Worm (Caenorhabditis elegans): ENCODE data around the gene clik-2.

The clik-2 gene

ce11 chrX:7661628-7662027 is 27.4 kb downstream of the clik-2 start:
- TF ChIP-seq dve-1 (tag; optimal IDR thresholded peaks at IDR 0.05) (no peak), hlh-6 (tag; optimal IDR thresholded peaks at IDR 0.05) (no peak), pha-2 (tag; optimal IDR thresholded peaks at IDR 0.05) (no peak), elt-4 (tag; optimal IDR thresholded peaks at IDR 0.05) (no peak), pat-9 (tag; optimal IDR thresholded peaks at IDR 0.05) (no peak), sdc-2 (tag; optimal IDR thresholded peaks at IDR 0.05) (no peak), ceh-18 (tag; optimal IDR thresholded peaks at IDR 0.05) (peak; percentile 41), lin-11 (tag; optimal IDR thresholded peaks at IDR 0.05) (no peak), ceh-19 (GFP tag; optimal IDR thresholded peaks at IDR 0.05) (no peak)

- no peak for TF ChIP-seq Y22D7AL.16 (tag; optimal IDR thresholded peaks at IDR 0.05)
- no peak for TF ChIP-seq fax-1 (tag; optimal IDR thresholded peaks at IDR 0.05)
- no peak for TF ChIP-seq ceh-6 (GFP tag; optimal IDR thresholded peaks at IDR 0.05)
- peak; percentile 30 for TF ChIP-seq ceh-18 (tag; optimal IDR thresholded peaks at IDR 0.05)
- TF ChIP-seq elt-2 (tag; optimal IDR thresholded peaks at IDR 0.05) = peak; percentile 18
- TF ChIP-seq sdc-2 (tag; optimal IDR thresholded peaks at IDR 0.05) = no peak
Measured at ce11 chrX:7660919-7661557, 28.0 kb downstream of the clik-2 start, which contains the start of gene pcca-1. pcca-1 (minus strand) TSS chrX:7660986.

- TF ChIP-seq dmd-4 (tag; optimal IDR thresholded peaks at IDR 0.05; ENCODE audit: borderline replicate concordance) (no peak), ceh-30 (tag; optimal IDR thresholded peaks at IDR 0.05) (no peak), ref-2 (tag; optimal IDR thresholded peaks at IDR 0.05) (no peak), sox-2 (GFP tag; IDR thresholded peaks at IDR 0.05) (no peak), pag-3 (tag; optimal IDR thresholded peaks at IDR 0.05; ENCODE audit: borderline replicate concordance) (no peak), elt-2 (tag; optimal IDR thresholded peaks at IDR 0.05) (no peak), unc-55 (GFP tag; optimal IDR thresholded peaks at IDR 0.05) (no peak), ceh-45 (GFP tag; IDR thresholded peaks at IDR 0.05) (no peak), hlh-6 (tag; optimal IDR thresholded peaks at IDR 0.05) (no peak), ceh-22 (tag; optimal IDR thresholded peaks at IDR 0.05) (no peak), pha-2 (tag; optimal IDR thresholded peaks at IDR 0.05) (no peak), ceh-48 (tag; optimal IDR thresholded peaks at IDR 0.05) (no peak), C38D4.7 (GFP tag; optimal IDR thresholded peaks at IDR 0.05) (no peak), eyg-1 (tag; optimal IDR thresholded peaks at IDR 0.05) (no peak), syd-9 (tag; optimal IDR thresholded peaks at IDR 0.05) (no peak), ets-4 (tag; optimal IDR thresholded peaks at IDR 0.05) (no peak), madf-2 (tag; optimal IDR thresholded peaks at IDR 0.05) (no peak), ceh-2 (tag; optimal IDR thresholded peaks at IDR 0.05) (no peak), gmeb-2 (tag; optimal IDR thresholded peaks at IDR 0.05) (no peak)
Measured at ce11 chrX:7659591-7660433, 29.2 kb downstream of the clik-2 start.

- no peak for TF ChIP-seq fkh-6 (tag; optimal IDR thresholded peaks at IDR 0.05)
- no peak for TF ChIP-seq nhr-11 (tag; optimal IDR thresholded peaks at IDR 0.05)
- no peak for TF ChIP-seq ama-1 (optimal IDR thresholded peaks at IDR 0.05)
- TF ChIP-seq pax-1 (tag; optimal IDR thresholded peaks at IDR 0.05) = no peak
- no peak for TF ChIP-seq hlh-6 (tag; optimal IDR thresholded peaks at IDR 0.05)
- TF ChIP-seq hlh-13 (GFP tag; optimal IDR thresholded peaks at IDR 0.05) = no peak
- TF ChIP-seq lim-6 (tag; optimal IDR thresholded peaks at IDR 0.05) = no peak
Measured at ce11 chrX:7656875-7657274, 32.1 kb downstream of the clik-2 start, which contains the start of gene F27D9.12. F27D9.12 (minus strand) TSS chrX:7656975.
